Fruit fly (Drosophila melanogaster) whole organism, wandering third instar larva: ENCODE measurements around the gene Art8.
A peak's percentile ranks its signal among the peaks of the same experiment; 100 is the strongest.

Experiments used
- Abd-B ChIP-seq: fragments of >200 bp; optimal IDR thresholded peaks from 2 replicates; lab custom pipeline; 2017; ENCODE audit warnings: missing biosample characterization, missing genetic modification characterization
- CG32264 ChIP-seq: fragments of 200-800 bp; sonication (Bioruptor generic); optimal IDR thresholded peaks from 2 replicates; lab custom pipeline; 2016; ENCODE audit warnings: missing biosample characterization, missing genetic modification characterization
- CG9705 ChIP-seq: fragments of 200-800 bp; sonication (Bioruptor generic); optimal IDR thresholded peaks from 2 replicates; lab custom pipeline; 2018; ENCODE audit warnings: missing biosample characterization, mild to moderate bottlenecking, missing genetic modification characterization
- CrebA ChIP-seq: fragments of 200-800 bp; sonication (Bioruptor generic); optimal IDR thresholded peaks from 2 replicates; lab custom pipeline; 2016; ENCODE audit warnings: missing biosample characterization, mild to moderate bottlenecking, missing genetic modification characterization, borderline replicate concordance
- Dfd ChIP-seq: fragments of >200 bp; optimal IDR thresholded peaks from 2 replicates; lab custom pipeline; 2017; ENCODE audit warnings: missing biosample characterization, missing genetic modification characterization
- Dif ChIP-seq: fragments of 200-275, 200-300 bp; sonication (Bioruptor generic); optimal IDR thresholded peaks from 2 replicates; lab custom pipeline; 2018; ENCODE audit warnings: missing biosample characterization, missing genetic modification characterization; ENCODE audit not compliant: partially characterized antibody
- GATAd ChIP-seq: sonication (Bioruptor generic); optimal IDR thresholded peaks from 2 replicates; lab custom pipeline; 2016; ENCODE audit warnings: missing biosample characterization, missing genetic modification characterization
- HLH106 ChIP-seq: fragments of 200-800 bp; optimal IDR thresholded peaks from 3 replicates; lab custom pipeline; 2019; ENCODE audit warnings: missing biosample characterization, mild to moderate bottlenecking, missing genetic modification characterization, moderate library complexity
- Hnf4 ChIP-seq: fragments of 200-800 bp; sonication (Bioruptor generic); optimal IDR thresholded peaks from 2 replicates; lab custom pipeline; 2016; ENCODE audit warnings: missing biosample characterization, mild to moderate bottlenecking, missing genetic modification characterization
- Hr78 ChIP-seq: fragments of >200 bp; optimal IDR thresholded peaks from 2 replicates; lab custom pipeline; 2017; ENCODE audit warnings: missing biosample characterization, missing genetic modification characterization
- Hr83 ChIP-seq: fragments of 200-300 bp; sonication (Bioruptor generic); optimal IDR thresholded peaks from 2 replicates; lab custom pipeline; 2016; ENCODE audit warnings: missing biosample characterization, mild to moderate bottlenecking, missing genetic modification characterization, moderate library complexity; ENCODE audit not compliant: poor library complexity, severe bottlenecking
- Jra ChIP-seq: sonication (Bioruptor generic); optimal IDR thresholded peaks from 2 replicates; lab custom pipeline; 2016; ENCODE audit warnings: missing biosample characterization, missing genetic modification characterization
- Mio ChIP-seq: sonication (Bioruptor generic); optimal IDR thresholded peaks from 2 replicates; lab custom pipeline; 2016; ENCODE audit warnings: missing biosample characterization, missing genetic modification characterization
- Myc ChIP-seq: fragments of >200 bp; optimal IDR thresholded peaks from 2 replicates; lab custom pipeline; 2017
- N ChIP-seq: fragments of >200 bp; optimal IDR thresholded peaks from 2 replicates; lab custom pipeline; 2018; ENCODE audit warnings: missing biosample characterization, missing external identifiers, missing genetic modification characterization
- OdsH ChIP-seq: fragments of 200-800 bp; sonication (Bioruptor generic); optimal IDR thresholded peaks from 2 replicates; lab custom pipeline; 2016; ENCODE audit warnings: missing biosample characterization, mild to moderate bottlenecking, missing genetic modification characterization
- Rel ChIP-seq, 2 experiments: fragments of 200-800 bp; sonication (Bioruptor generic) in 1 of 2; optimal IDR thresholded peaks; 2 replicates in 1 of 2; 3 replicates in 1 of 2; lab custom pipeline; 2016 to 2019; ENCODE audit warnings: mild to moderate bottlenecking in 2 of 2, missing biosample characterization in 2 of 2, missing genetic modification characterization in 2 of 2, moderate library complexity in 1 of 2
- Sp1 ChIP-seq: fragments of 200-800 bp; sonication (Bioruptor generic); optimal IDR thresholded peaks from 3 replicates; lab custom pipeline; 2019; ENCODE audit warnings: missing biosample characterization, mild to moderate bottlenecking, missing genetic modification characterization, moderate library complexity
- Vsx2 ChIP-seq: fragments of 200-300, 225-300 bp; sonication (Bioruptor generic); optimal IDR thresholded peaks from 2 replicates; lab custom pipeline; 2018; ENCODE audit warnings: missing biosample characterization, missing genetic modification characterization; ENCODE audit not compliant: partially characterized antibody
- br ChIP-seq: fragments of 200-800 bp; sonication (Bioruptor generic); optimal IDR thresholded peaks from 2 replicates; lab custom pipeline; 2016; ENCODE audit warnings: missing biosample characterization, missing genetic modification characterization
- brk ChIP-seq: fragments of 200-800 bp; sonication (Bioruptor generic); optimal IDR thresholded peaks from 2 replicates; lab custom pipeline; 2016; ENCODE audit warnings: missing biosample characterization, mild to moderate bottlenecking, missing genetic modification characterization
- dl ChIP-seq, 2 experiments: fragments of 175-275, 200-275 bp in 1 of 2; fragments of 200-275 bp in 1 of 2; sonication (Bioruptor generic); optimal IDR thresholded peaks; lab custom pipeline; 2018; ENCODE audit warnings: mild to moderate bottlenecking in 2 of 2, missing biosample characterization in 2 of 2, missing genetic modification characterization in 2 of 2, moderate library complexity in 2 of 2; ENCODE audit not compliant: partially characterized antibody in 2 of 2, insufficient read depth in 1 of 2
- dmrt93B ChIP-seq: fragments of 200-800 bp; sonication (Bioruptor generic); optimal IDR thresholded peaks from 2 replicates; lab custom pipeline; 2018; ENCODE audit warnings: missing biosample characterization, mild to moderate bottlenecking, missing genetic modification characterization
- dsf ChIP-seq: sonication (Bioruptor generic); optimal IDR thresholded peaks from 2 replicates; lab custom pipeline; 2016; ENCODE audit warnings: missing biosample characterization, missing genetic modification characterization, borderline replicate concordance
- ey ChIP-seq: fragments of 200-800 bp; sonication (Bioruptor generic); optimal IDR thresholded peaks from 2 replicates; lab custom pipeline; 2016; ENCODE audit warnings: missing biosample characterization, missing genetic modification characterization
- foxo ChIP-seq, 2 experiments: fragments of 200-800 bp; sonication (Bioruptor generic); optimal IDR thresholded peaks; 2 replicates in 1 of 2; 3 replicates in 1 of 2; lab custom pipeline; 2016 to 2017; ENCODE audit warnings: missing biosample characterization in 2 of 2, missing genetic modification characterization in 2 of 2
- fru ChIP-seq: fragments of 200-800 bp; sonication (Bioruptor generic); optimal IDR thresholded peaks from 3 replicates; lab custom pipeline; 2016; ENCODE audit warnings: missing biosample characterization, mild to moderate bottlenecking, missing genetic modification characterization
- h ChIP-seq: fragments of 200-800 bp; sonication (Bioruptor generic); optimal IDR thresholded peaks from 3 replicates; lab custom pipeline; 2016; ENCODE audit warnings: missing biosample characterization, mild to moderate bottlenecking, missing genetic modification characterization
- jim ChIP-seq: fragments of 175-275, 200-325 bp; sonication (Bioruptor generic); optimal IDR thresholded peaks from 2 replicates; lab custom pipeline; 2016; ENCODE audit warnings: missing biosample characterization, mild to moderate bottlenecking, missing genetic modification characterization
- lola ChIP-seq: fragments of >200 bp; optimal IDR thresholded peaks from 2 replicates; lab custom pipeline; 2017; ENCODE audit warnings: missing biosample characterization, missing genetic modification characterization
- pan ChIP-seq: fragments of >200 bp; optimal IDR thresholded peaks from 2 replicates; lab custom pipeline; 2017
- psq ChIP-seq: fragments of 200-800 bp; sonication (Bioruptor generic); optimal IDR thresholded peaks from 3 replicates; lab custom pipeline; 2017; ENCODE audit warnings: missing biosample characterization, mild to moderate bottlenecking, missing genetic modification characterization, moderate library complexity
- rgr ChIP-seq: fragments of 200-800 bp; sonication (Bioruptor generic); optimal IDR thresholded peaks from 3 replicates; lab custom pipeline; 2016; ENCODE audit warnings: missing biosample characterization, mild to moderate bottlenecking, missing genetic modification characterization
- sage ChIP-seq: fragments of 200-800 bp; sonication (Bioruptor generic); optimal IDR thresholded peaks from 2 replicates; lab custom pipeline; 2016; ENCODE audit warnings: missing biosample characterization, mild to moderate bottlenecking, missing genetic modification characterization
- sv ChIP-seq: fragments of 200-800 bp; sonication (Bioruptor generic); optimal IDR thresholded peaks from 3 replicates; lab custom pipeline; 2016; ENCODE audit warnings: missing biosample characterization, missing genetic modification characterization
- tai ChIP-seq: sonication (Bioruptor generic); optimal IDR thresholded peaks from 2 replicates; lab custom pipeline; 2016; ENCODE audit warnings: missing biosample characterization, missing genetic modification characterization
- usp ChIP-seq: fragments of >200 bp; optimal IDR thresholded peaks from 2 replicates; lab custom pipeline; 2017; ENCODE audit warnings: missing biosample characterization, missing genetic modification characterization
- woc ChIP-seq: sonication (Bioruptor generic); optimal IDR thresholded peaks from 2 replicates; lab custom pipeline; 2016; ENCODE audit warnings: missing biosample characterization, mild to moderate bottlenecking, missing genetic modification characterization

Art8 gene

dm6 chr2L:11056791-11057332, 46.0 kb upstream of the Art8 start:
- TF ChIP-seq CrebA (no peak), woc (GFP tag; lab: Kevin White, UChicago) (no peak), Myc (lab: Kevin White, UChicago) (no peak), fru (GFP tag; lab: Kevin White, UChicago) (no peak), pan (lab: Kevin White, UChicago) (no peak), jim (GFP tag; lab: Kevin White, UChicago) (no peak)

dm6 chr2L:11053018-11053807, 42.3 kb upstream of the Art8 start:
- TF ChIP-seq br (GFP tag; lab: Kevin White, UChicago): peak; percentile 92
- no peak for TF ChIP-seq usp (GFP tag; lab: Kevin White, UChicago)
- TF ChIP-seq dmrt93B (GFP tag; lab: Kevin White, UChicago): peak; percentile 85
- peak; percentile 46 to 95 for TF ChIP-seq foxo (GFP tag; optimal IDR thresholded peaks at IDR 0.05; lab: Kevin White, UChicago)
- peak; percentile 91 for TF ChIP-seq CrebA
- TF ChIP-seq Hr83 (GFP tag; lab: Kevin White, UChicago): peak; percentile 27
- peak; percentile 89 for TF ChIP-seq CG9705 (GFP tag; lab: Kevin White, UChicago)
- peak; percentile 66 for TF ChIP-seq jim (GFP tag; lab: Kevin White, UChicago)
- no peak for TF ChIP-seq N (GFP tag; lab: Kevin White, UChicago)
- peak; percentile 87 for TF ChIP-seq Rel (GFP tag; optimal IDR thresholded peaks at IDR 0.05; lab: Kevin White, UChicago)
- TF ChIP-seq Rel (tag; optimal IDR thresholded peaks at IDR 0.05; lab: Kevin White, UChicago): peak; percentile 70
- TF ChIP-seq psq (GFP tag; lab: Kevin White, UChicago): peak; percentile 89
- peak; percentile 94 for TF ChIP-seq HLH106
- TF ChIP-seq woc (GFP tag; lab: Kevin White, UChicago): peak; percentile 98
- peak in 1 of 2 experiments; percentile 25 for TF ChIP-seq dl (GFP tag; optimal IDR thresholded peaks at IDR 0.05; lab: Kevin White, UChicago; ENCODE audit: insufficient read depth in 1 of 2, partially characterized antibody in 2 of 2)
- TF ChIP-seq Mio (GFP tag; lab: Kevin White, UChicago): peak; percentile 42
- TF ChIP-seq GATAd (GFP tag; lab: Kevin White, UChicago): no peak
- TF ChIP-seq dsf (GFP tag; lab: Kevin White, UChicago): peak; percentile 40
- TF ChIP-seq fru (GFP tag; lab: Kevin White, UChicago): peak; percentile 93
- no peak for TF ChIP-seq Dfd (GFP tag; lab: Kevin White, UChicago)
- peak; percentile 97 for TF ChIP-seq h
- peak; percentile 76 for TF ChIP-seq Hnf4
- TF ChIP-seq tai (GFP tag; lab: Kevin White, UChicago): peak; percentile 84
- TF ChIP-seq Myc (lab: Kevin White, UChicago): no peak
- no peak for TF ChIP-seq sv
- TF ChIP-seq CG32264 (GFP tag; lab: Kevin White, UChicago): peak; percentile 84
- peak; percentile 84 for TF ChIP-seq Sp1
- TF ChIP-seq brk: peak; percentile 92
- peak; percentile 61 for TF ChIP-seq Jra (GFP tag; lab: Kevin White, UChicago)
- peak; percentile 80 for TF ChIP-seq sage (GFP tag; lab: Kevin White, UChicago)
- no peak for TF ChIP-seq Abd-B (GFP tag; lab: Kevin White, UChicago)
- TF ChIP-seq OdsH (GFP tag; lab: Kevin White, UChicago): peak; percentile 94
- peak; percentile 92 for TF ChIP-seq rgr
- peak; percentile 94 for TF ChIP-seq ey (GFP tag; lab: Kevin White, UChicago)
- TF ChIP-seq Vsx2: no peak

DNA sequence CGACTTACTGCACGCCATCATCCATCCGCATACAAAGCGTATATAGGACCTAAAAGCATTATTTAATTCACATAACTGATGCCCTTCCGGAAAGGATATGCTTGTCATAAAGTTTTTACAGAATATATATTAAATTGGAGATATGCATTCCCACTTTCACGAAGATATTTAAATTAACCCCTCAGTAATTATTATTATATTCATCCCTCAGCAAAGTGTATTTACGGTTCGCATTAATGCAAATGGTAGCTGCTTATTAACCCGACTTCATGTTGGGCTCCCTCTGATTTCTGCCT, 41.6 kb upstream of the Art8 start:
- no peak for TF ChIP-seq ey (GFP tag; lab: Kevin White, UChicago)
- no peak for TF ChIP-seq jim (GFP tag; lab: Kevin White, UChicago)
- TF ChIP-seq Sp1: peak; percentile 61
- TF ChIP-seq GATAd (GFP tag; lab: Kevin White, UChicago): no peak
- TF ChIP-seq Jra (GFP tag; lab: Kevin White, UChicago): no peak
- no peak for TF ChIP-seq Mio (GFP tag; lab: Kevin White, UChicago)
- TF ChIP-seq Rel (GFP tag; optimal IDR thresholded peaks at IDR 0.05; lab: Kevin White, UChicago): no peak
- no peak for TF ChIP-seq Rel (tag; optimal IDR thresholded peaks at IDR 0.05; lab: Kevin White, UChicago)
- TF ChIP-seq CrebA: no peak
- no peak for TF ChIP-seq usp (GFP tag; lab: Kevin White, UChicago)
- TF ChIP-seq lola (GFP tag; lab: Kevin White, UChicago): no peak
- no peak for TF ChIP-seq Dfd (GFP tag; lab: Kevin White, UChicago)
- no peak for TF ChIP-seq psq (GFP tag; lab: Kevin White, UChicago)
- no peak for TF ChIP-seq br (GFP tag; lab: Kevin White, UChicago)
- no peak for TF ChIP-seq woc (GFP tag; lab: Kevin White, UChicago)
- TF ChIP-seq dsf (GFP tag; lab: Kevin White, UChicago): no peak
- TF ChIP-seq HLH106: peak; percentile 74
- TF ChIP-seq sv: no peak
- no peak for TF ChIP-seq Dif
- TF ChIP-seq Vsx2: no peak
- TF ChIP-seq N (GFP tag; lab: Kevin White, UChicago): no peak
- no peak for TF ChIP-seq tai (GFP tag; lab: Kevin White, UChicago)
- no peak for TF ChIP-seq Hr78 (GFP tag; lab: Kevin White, UChicago)
- no peak for TF ChIP-seq brk
- TF ChIP-seq rgr: peak; percentile 36
- TF ChIP-seq Hr83 (GFP tag; lab: Kevin White, UChicago): no peak
- peak; percentile 6 for TF ChIP-seq Hnf4
- no peak for TF ChIP-seq CG32264 (GFP tag; lab: Kevin White, UChicago)
- peak; percentile 36 for TF ChIP-seq sage (GFP tag; lab: Kevin White, UChicago)
- TF ChIP-seq OdsH (GFP tag; lab: Kevin White, UChicago): no peak
- TF ChIP-seq fru (GFP tag; lab: Kevin White, UChicago): peak; percentile 84
- peak in 1 of 2 experiments; percentile 24 for TF ChIP-seq foxo (GFP tag; optimal IDR thresholded peaks at IDR 0.05; lab: Kevin White, UChicago)
- TF ChIP-seq Abd-B (GFP tag; lab: Kevin White, UChicago): no peak
- TF ChIP-seq dmrt93B (GFP tag; lab: Kevin White, UChicago): peak; percentile 30
